Fruit fly (Drosophila melanogaster): ENCODE results near the gene CG10584.

The CG10584 gene

dm6 chr3L:20987895-20988294 is 43.3 kb downstream of the CG10584 start (continued):
- TF ChIP-seq CG11762 (GFP tag; optimal IDR thresholded peaks at IDR 0.05; ENCODE audit: insufficient read depth) (no peak), Sox15 (GFP tag; optimal IDR thresholded peaks at IDR 0.05) (no peak), cyc (GFP tag; optimal IDR thresholded peaks at IDR 0.05) (no peak), Eip75B (GFP tag; optimal IDR thresholded peaks at IDR 0.05) (peak; percentile 7), CG4318 (GFP tag; optimal IDR thresholded peaks at IDR 0.05) (no peak), CG3032 (tag; optimal IDR thresholded peaks at IDR 0.05) (peak; percentile 63), lz (GFP tag; optimal IDR thresholded peaks at IDR 0.05) (peak; percentile 0), fkh (GFP tag; optimal IDR thresholded peaks at IDR 0.05) (no peak), CG31627 (GFP tag; optimal IDR thresholded peaks at IDR 0.05) (no peak), Hr38 (GFP tag; optimal IDR thresholded peaks at IDR 0.05) (no peak), esn (GFP tag; optimal IDR thresholded peaks at IDR 0.05) (peak; percentile 18), vri (GFP tag; optimal IDR thresholded peaks at IDR 0.05) (no peak), CG10669 (GFP tag; optimal IDR thresholded peaks at IDR 0.05) (peak; percentile 30), salr (GFP tag; optimal IDR thresholded peaks at IDR 0.05) (no peak), Eip93F (GFP tag; optimal IDR thresholded peaks at IDR 0.05) (no peak), Hr4 (GFP tag; optimal IDR thresholded peaks at IDR 0.05) (no peak), CG6163 (GFP tag; IDR thresholded peaks at IDR 0.05) (peak; percentile 57; the same call in 2 of the 3 replicates)

dm6 chr3L:20986929-20987363 is 44.2 kb downstream of the CG10584 start:
- TF ChIP-seq CG15336 (GFP tag; IDR thresholded peaks at IDR 0.05) (peak; percentile 78), CG11294 (GFP tag; IDR thresholded peaks at IDR 0.05) (peak; percentile 23; the same call in 1 of the 2 replicates), fkh (GFP tag; optimal IDR thresholded peaks at IDR 0.05) (no peak), Gug (GFP tag; IDR thresholded peaks at IDR 0.05) (peak; percentile 54), CG6163 (GFP tag; IDR thresholded peaks at IDR 0.05) (no peak), fd59A (GFP tag; optimal IDR thresholded peaks at IDR 0.05) (peak; percentile 31), Sox102F (GFP tag; optimal IDR thresholded peaks at IDR 0.05) (no peak), salr (GFP tag; optimal IDR thresholded peaks at IDR 0.05) (peak; percentile 8 to 96), Blimp-1 (GFP tag; optimal IDR thresholded peaks at IDR 0.05) (peak; percentile 29), Met (GFP tag; optimal IDR thresholded peaks at IDR 0.05) (peak; percentile 26), topi (GFP tag; optimal IDR thresholded peaks at IDR 0.05) (peak; percentile 19), CG4318 (GFP tag; optimal IDR thresholded peaks at IDR 0.05) (peak; percentile 91), vri (GFP tag; optimal IDR thresholded peaks at IDR 0.05) (no peak), CG3032 (tag; optimal IDR thresholded peaks at IDR 0.05) (peak; percentile 86), Ets96B (tag; optimal IDR thresholded peaks at IDR 0.05) (peak; percentile 84), Eip75B (GFP tag; optimal IDR thresholded peaks at IDR 0.05) (peak; percentile 45), CG11902 (GFP tag; optimal IDR thresholded peaks at IDR 0.05) (peak; percentile 34), CG6276 (GFP tag; optimal IDR thresholded peaks at IDR 0.05) (peak; percentile 88), cyc (GFP tag; optimal IDR thresholded peaks at IDR 0.05) (peak; percentile 20), net (GFP tag; optimal IDR thresholded peaks at IDR 0.05) (peak; percentile 56), Lpt (GFP tag; optimal IDR thresholded peaks at IDR 0.05) (peak; percentile 76), Ets21C (GFP tag; optimal IDR thresholded peaks at IDR 0.05) (no peak), CG11762 (GFP tag; optimal IDR thresholded peaks at IDR 0.05; ENCODE audit: insufficient read depth) (peak; percentile 71), CG6808 (GFP tag; optimal IDR thresholded peaks at IDR 0.05) (peak; percentile 71), CG10669 (GFP tag; optimal IDR thresholded peaks at IDR 0.05) (peak; percentile 50), CG6792 (GFP tag; optimal IDR thresholded peaks at IDR 0.05) (peak; percentile 63), dac (GFP tag; optimal IDR thresholded peaks at IDR 0.05) (peak; percentile 50), dsx (GFP tag; optimal IDR thresholded peaks at IDR 0.05; ENCODE audit: poor library complexity, severe bottlenecking) (peak; percentile 80), esn (GFP tag; optimal IDR thresholded peaks at IDR 0.05) (peak; percentile 67), CG32006 (GFP tag; optimal IDR thresholded peaks at IDR 0.05) (peak; percentile 95), CG10631 (GFP tag; optimal IDR thresholded peaks at IDR 0.05) (peak; percentile 85), fd85E (GFP tag; optimal IDR thresholded peaks at IDR 0.05) (no peak), Hr4 (GFP tag; optimal IDR thresholded peaks at IDR 0.05) (peak; percentile 73), acj6 (GFP tag; optimal IDR thresholded peaks at IDR 0.05) (peak; percentile 73), CG1621 (tag; optimal IDR thresholded peaks at IDR 0.05) (no peak), lz (GFP tag; optimal IDR thresholded peaks at IDR 0.05) (peak; percentile 5), eg (GFP tag; IDR thresholded peaks at IDR 0.05) (peak; percentile 57; the same call in 2 of the 3 replicates), CG9139 (GFP tag; optimal IDR thresholded peaks at IDR 0.05) (peak; percentile 73), spab (GFP tag; optimal IDR thresholded peaks at IDR 0.05) (peak; percentile 75), svp (GFP tag) (peak; percentile 69), CG16779 (tag; optimal IDR thresholded peaks at IDR 0.05) (peak; percentile 65), CG34406 (GFP tag; optimal IDR thresholded peaks at IDR 0.05) (peak; percentile 76), Eip78C (GFP tag) (peak; percentile 93), OdsH (GFP tag; optimal IDR thresholded peaks at IDR 0.05) (peak; percentile 79)
